Worm (Caenorhabditis elegans) whole organism, L2 larva: ENCODE measurements around the gene ZC262.2.

ENCODE experiments used
- R02D3.7 ChIP-seq: fragments of 150-350 bp; optimal IDR thresholded peaks from 2 replicates; lab custom pipeline; 2014; ENCODE audit warnings: missing biosample characterization, missing genetic modification characterization
- ceh-16 ChIP-seq: fragments of 150-350 bp; optimal IDR thresholded peaks from 2 replicates; lab custom pipeline; 2014; ENCODE audit warnings: missing biosample characterization, missing genetic modification characterization
- elt-1 ChIP-seq: fragments of 150-350 bp; optimal IDR thresholded peaks from 2 replicates; lab custom pipeline; 2014; ENCODE audit warnings: missing biosample characterization, missing genetic modification characterization
- lin-13 ChIP-seq: fragments of 150-350 bp; optimal IDR thresholded peaks from 2 replicates; lab custom pipeline; 2014; ENCODE audit warnings: missing biosample characterization, missing genetic modification reagents, missing genetic modification characterization
- mab-5 ChIP-seq: fragments of 150-350 bp; optimal IDR thresholded peaks from 2 replicates; lab custom pipeline; 2014; ENCODE audit warnings: missing biosample characterization, missing genetic modification characterization
- nhr-21 ChIP-seq: fragments of 150-350 bp; optimal IDR thresholded peaks from 2 replicates; lab custom pipeline; 2014; ENCODE audit warnings: missing biosample characterization, missing genetic modification characterization
- nhr-237 ChIP-seq: fragments of 150-350 bp; optimal IDR thresholded peaks from 2 replicates; lab custom pipeline; 2014; ENCODE audit warnings: missing biosample characterization, missing genetic modification characterization
- nhr-25 ChIP-seq: fragments of 150-350 bp; sonication (generic microtip); optimal IDR thresholded peaks from 3 replicates; lab custom pipeline; 2014; ENCODE audit warnings: missing biosample characterization, missing genetic modification characterization
- zag-1 ChIP-seq: fragments of 150-350 bp; optimal IDR thresholded peaks from 2 replicates; lab custom pipeline; 2014; ENCODE audit warnings: missing biosample characterization, missing genetic modification characterization

DNA sequence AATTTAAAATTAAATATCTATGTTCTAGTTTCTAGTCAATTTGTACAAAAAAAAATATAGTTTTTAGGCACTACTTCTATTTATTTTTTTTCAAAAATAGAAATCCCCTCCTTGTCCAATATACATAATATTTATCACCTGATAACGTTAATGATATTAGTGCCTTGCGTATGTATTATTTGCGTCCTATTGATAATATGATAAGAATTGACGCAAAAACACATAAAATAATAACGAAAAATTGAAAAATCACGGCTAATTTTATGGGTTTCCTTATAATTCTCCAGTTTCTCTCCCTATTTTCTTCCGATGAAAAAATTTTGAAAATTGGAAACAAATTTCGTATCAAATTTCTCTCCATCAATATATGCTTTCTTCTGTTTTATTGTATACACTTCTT is 32.1 kb upstream of the ZC262.2 start:
- TF ChIP-seq lin-13 (GFP tag; lab: Kevin White, UChicago), result no peak
- TF ChIP-seq nhr-237 (tag; lab: Kevin White, UChicago), result no peak
- TF ChIP-seq zag-1 (tag; lab: Kevin White, UChicago), result no peak
- TF ChIP-seq R02D3.7 (tag; lab: Kevin White, UChicago), result no peak
- TF ChIP-seq elt-1 (tag; lab: Kevin White, UChicago), result no peak
- TF ChIP-seq nhr-25 (tag; lab: Kevin White, UChicago), result no peak
- no peak for TF ChIP-seq nhr-21
- TF ChIP-seq ceh-16, result no peak
- no peak for TF ChIP-seq mab-5
